Fruit fly (Drosophila melanogaster): ENCODE results near the gene kat-60L1.

Gene kat-60L1

DNA sequence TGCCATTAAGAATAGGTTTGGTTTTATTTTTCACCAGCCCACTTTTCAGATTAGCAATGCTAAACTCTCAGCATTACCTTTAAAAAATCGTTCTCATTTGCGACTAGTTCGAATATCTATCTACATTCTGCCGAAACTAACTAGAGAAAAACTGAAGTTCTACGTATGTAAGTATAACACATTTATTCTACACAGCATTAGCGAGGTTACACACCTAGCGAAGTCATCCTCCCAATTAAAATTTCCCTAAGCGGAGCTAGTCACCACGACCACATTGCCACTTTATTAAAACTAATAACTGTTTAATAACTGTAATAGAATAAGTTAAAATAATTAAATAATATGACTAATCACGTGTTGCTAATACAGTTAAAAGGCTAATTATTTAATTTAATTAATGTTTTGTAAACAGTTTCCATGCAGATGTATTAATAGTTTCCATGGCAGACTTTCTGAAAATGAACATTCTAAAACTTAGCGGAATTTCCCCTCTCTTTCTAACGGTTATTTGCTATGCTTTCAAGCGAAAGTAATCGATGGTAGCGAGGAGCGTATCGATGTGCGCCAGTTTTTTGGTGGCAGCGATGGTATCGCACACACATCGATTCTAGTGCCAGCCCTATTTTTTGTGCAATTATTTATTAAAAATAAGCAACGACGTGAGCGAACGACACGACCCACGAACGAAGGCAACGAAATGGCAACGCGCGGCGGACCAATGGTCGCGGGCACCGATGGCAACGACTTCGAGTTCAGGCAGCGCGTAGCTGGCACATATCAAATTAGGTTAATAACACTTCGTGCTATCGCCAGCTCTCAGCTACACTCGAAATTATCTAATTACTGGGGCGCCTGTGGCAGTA is 2.6 kb upstream of the kat-60L1 start, which contains the start of gene jagn:
jagn (plus strand) TSS at position 585 of the 863 bp plus-strand sequence.
- TF ChIP-seq CG1620 (GFP tag; optimal IDR thresholded peaks at IDR 0.05) (peak; percentile 55), Crg-1 (GFP tag; optimal IDR thresholded peaks at IDR 0.05) (peak; percentile 29), bab1 (GFP tag; optimal IDR thresholded peaks at IDR 0.05) (peak; percentile 59), tj (GFP tag; optimal IDR thresholded peaks at IDR 0.05) (peak; percentile 28), toe (GFP tag; optimal IDR thresholded peaks at IDR 0.05) (peak; percentile 83), CG11617 (GFP tag; optimal IDR thresholded peaks at IDR 0.05) (peak; percentile 45), Hr96 (GFP tag; optimal IDR thresholded peaks at IDR 0.05) (peak; percentile 72), pad (GFP tag; optimal IDR thresholded peaks at IDR 0.05) (peak; percentile 99), Mnt (GFP tag; optimal IDR thresholded peaks at IDR 0.05) (peak; percentile 54), CG7045 (GFP tag; optimal IDR thresholded peaks at IDR 0.05) (peak; percentile 49), CG33017 (tag; optimal IDR thresholded peaks at IDR 0.05) (no peak), cic (GFP tag; optimal IDR thresholded peaks at IDR 0.05) (no peak), Clk (GFP tag; optimal IDR thresholded peaks at IDR 0.05) (no peak), cnc (optimal IDR thresholded peaks at IDR 0.05) (no peak), CG14711 (tag; optimal IDR thresholded peaks at IDR 0.05) (no peak), ovo (GFP tag; optimal IDR thresholded peaks at IDR 0.05) (peak; percentile 96), kay (GFP tag; ENCODE audit: borderline replicate concordance) (no peak), CG12768 (GFP tag; optimal IDR thresholded peaks at IDR 0.05) (no peak), CG5204 (GFP tag; optimal IDR thresholded peaks at IDR 0.05) (no peak), CG7101 (tag; optimal IDR thresholded peaks at IDR 0.05) (peak; percentile 44)

dm6 chr3R:5780976-5781375 is 586 bp upstream of the kat-60L1 start, which contains the start of gene CG2082:
CG2082 (minus strand) TSS chr3R:5781076.
- TF ChIP-seq CG7045 (GFP tag; optimal IDR thresholded peaks at IDR 0.05) (no peak), CG1620 (GFP tag; optimal IDR thresholded peaks at IDR 0.05) (no peak), pad (GFP tag; optimal IDR thresholded peaks at IDR 0.05) (no peak), CG12768 (GFP tag; optimal IDR thresholded peaks at IDR 0.05) (no peak), tj (GFP tag; optimal IDR thresholded peaks at IDR 0.05) (no peak), ovo (GFP tag; optimal IDR thresholded peaks at IDR 0.05) (no peak), CG7101 (tag; optimal IDR thresholded peaks at IDR 0.05) (no peak)

- TF ChIP-seq CG7101 (tag; optimal IDR thresholded peaks at IDR 0.05) (peak; percentile 81), CG7045 (GFP tag; optimal IDR thresholded peaks at IDR 0.05) (peak; percentile 81), CG33017 (tag; optimal IDR thresholded peaks at IDR 0.05) (peak; percentile 51), kay (GFP tag; ENCODE audit: borderline replicate concordance) (no peak), bab1 (GFP tag; optimal IDR thresholded peaks at IDR 0.05) (peak; percentile 83), tj (GFP tag; optimal IDR thresholded peaks at IDR 0.05) (peak; percentile 70), Mnt (GFP tag; optimal IDR thresholded peaks at IDR 0.05) (peak; percentile 84), cnc (optimal IDR thresholded peaks at IDR 0.05) (peak; percentile 98 to 99), CG14711 (tag; optimal IDR thresholded peaks at IDR 0.05) (peak; percentile 89), pad (GFP tag; optimal IDR thresholded peaks at IDR 0.05) (peak; percentile 80), CG5204 (GFP tag; optimal IDR thresholded peaks at IDR 0.05) (peak; percentile 88), Crg-1 (GFP tag; optimal IDR thresholded peaks at IDR 0.05) (peak; percentile 94), cic (GFP tag; optimal IDR thresholded peaks at IDR 0.05) (peak; percentile 48), Hr96 (GFP tag; optimal IDR thresholded peaks at IDR 0.05) (peak; percentile 92), CG11617 (GFP tag; optimal IDR thresholded peaks at IDR 0.05) (peak; percentile 89), CG12768 (GFP tag; optimal IDR thresholded peaks at IDR 0.05) (peak; percentile 79), ovo (GFP tag; optimal IDR thresholded peaks at IDR 0.05) (peak; percentile 67), CG1620 (GFP tag; optimal IDR thresholded peaks at IDR 0.05) (peak; percentile 94), toe (GFP tag; optimal IDR thresholded peaks at IDR 0.05) (peak; percentile 94), Clk (GFP tag; optimal IDR thresholded peaks at IDR 0.05) (peak; percentile 59)
Measured at dm6 chr3R:5789025-5789953, 7.7 kb downstream of the kat-60L1 start, which contains the start of the genes Hat1 and Rpn5. Hat1 (minus strand) TSS chr3R:5789384. Rpn5 (plus strand) TSS chr3R:5789493.

dm6 chr3R:5791497-5791896 is 9.9 kb downstream of the kat-60L1 start, which contains the start of gene Hpf1:
Hpf1 (plus strand) TSS chr3R:5791879.
- peak; percentile 99 for TF ChIP-seq bab1 (GFP tag; optimal IDR thresholded peaks at IDR 0.05)
- peak; percentile 99 for TF ChIP-seq CG7101 (tag; optimal IDR thresholded peaks at IDR 0.05)
- peak; percentile 99 for TF ChIP-seq CG5204 (GFP tag; optimal IDR thresholded peaks at IDR 0.05)
- TF ChIP-seq cic (GFP tag; optimal IDR thresholded peaks at IDR 0.05): peak; percentile 89
- peak; percentile 99 for TF ChIP-seq CG1620 (GFP tag; optimal IDR thresholded peaks at IDR 0.05)
- peak; percentile 99 for TF ChIP-seq toe (GFP tag; optimal IDR thresholded peaks at IDR 0.05)
- peak; percentile 96 to 98 for TF ChIP-seq cnc (optimal IDR thresholded peaks at IDR 0.05)
- TF ChIP-seq CG14711 (tag; optimal IDR thresholded peaks at IDR 0.05): peak; percentile 98
- peak; percentile 96 for TF ChIP-seq ovo (GFP tag; optimal IDR thresholded peaks at IDR 0.05)
- peak; percentile 88 for TF ChIP-seq tj (GFP tag; optimal IDR thresholded peaks at IDR 0.05)
- peak; percentile 99 for TF ChIP-seq CG33017 (tag; optimal IDR thresholded peaks at IDR 0.05)
- TF ChIP-seq Crg-1 (GFP tag; optimal IDR thresholded peaks at IDR 0.05): peak; percentile 99
- TF ChIP-seq kay (GFP tag; ENCODE audit: borderline replicate concordance): no peak
- TF ChIP-seq pad (GFP tag; optimal IDR thresholded peaks at IDR 0.05): peak; percentile 93
- peak; percentile 98 for TF ChIP-seq CG11617 (GFP tag; optimal IDR thresholded peaks at IDR 0.05)
- peak; percentile 99 for TF ChIP-seq CG7045 (GFP tag; optimal IDR thresholded peaks at IDR 0.05)
- peak; percentile 99 for TF ChIP-seq Hr96 (GFP tag; optimal IDR thresholded peaks at IDR 0.05)
- peak; percentile 99 for TF ChIP-seq CG12768 (GFP tag; optimal IDR thresholded peaks at IDR 0.05)
- TF ChIP-seq Clk (GFP tag; optimal IDR thresholded peaks at IDR 0.05): peak; percentile 96
- peak; percentile 96 for TF ChIP-seq Mnt (GFP tag; optimal IDR thresholded peaks at IDR 0.05)

All from whole organism, adult.